Worm (Caenorhabditis elegans): ENCODE results near the gene srg-32.

DNA sequence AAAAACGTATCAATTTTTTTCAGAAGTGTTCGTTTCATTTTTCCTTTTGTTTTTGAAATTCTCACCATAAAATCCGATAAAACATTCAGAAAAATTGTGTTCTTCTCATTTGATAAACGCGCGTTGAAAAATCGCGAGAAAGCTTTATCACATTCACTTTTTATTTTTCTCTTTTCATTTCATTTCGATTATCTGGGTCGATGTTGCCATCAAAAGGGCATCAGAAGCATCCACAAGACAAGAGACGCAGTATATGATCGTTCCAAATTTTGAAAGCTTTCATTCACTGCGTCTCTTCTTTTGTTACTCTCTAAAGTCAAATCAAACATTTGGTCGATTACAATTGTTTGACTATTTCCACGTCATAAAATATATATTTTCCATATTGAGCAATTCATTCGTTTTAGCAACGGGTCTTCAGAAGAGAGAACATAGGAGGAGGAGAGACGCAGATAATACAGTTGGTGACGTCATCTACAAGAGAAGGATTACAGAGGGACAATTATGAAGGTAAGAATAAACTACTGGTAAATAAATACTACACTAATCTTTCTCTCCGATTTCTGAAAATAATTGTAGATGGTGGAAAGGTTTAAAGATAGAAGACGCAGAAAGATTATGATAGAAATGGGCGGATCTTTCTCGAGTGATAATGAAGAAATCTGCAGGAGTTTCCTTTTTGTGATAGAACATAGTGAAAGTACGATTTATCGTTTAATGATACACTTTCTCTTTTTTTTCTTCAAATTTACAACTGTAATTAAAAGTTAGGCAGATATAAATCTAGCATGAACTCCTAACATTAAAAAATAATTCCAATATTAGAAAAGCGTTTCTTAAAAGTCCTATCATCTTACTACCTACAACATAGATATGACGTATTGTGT lies 13.7 kb upstream of the srg-32 start, which contains the start of gene H27A22.1:
- no peak for TF ChIP-seq nhr-90 (tag; optimal IDR thresholded peaks at IDR 0.05; ENCODE audit: poor library complexity)
- TF ChIP-seq efl-1 (optimal IDR thresholded peaks at IDR 0.05), result no peak
- TF ChIP-seq efl-1 (GFP tag; optimal IDR thresholded peaks at IDR 0.05 in 1 of 2), result no peak
- TF ChIP-seq nhr-28 (tag; optimal IDR thresholded peaks at IDR 0.05), result no peak
- no peak for TF ChIP-seq elt-2 (tag; optimal IDR thresholded peaks at IDR 0.05)
- no peak for TF ChIP-seq lin-35 (GFP tag; optimal IDR thresholded peaks at IDR 0.05)
- no peak for TF ChIP-seq unc-30 (tag; optimal IDR thresholded peaks at IDR 0.05)
- no peak for TF ChIP-seq C16A3.4 (tag; optimal IDR thresholded peaks at IDR 0.05)
- TF ChIP-seq lin-15B (tag; optimal IDR thresholded peaks at IDR 0.05), result no peak
